Fruit fly (Drosophila melanogaster) whole organism, embryonic: ENCODE measurements around the gene RSG7.

Source experiments
- Ada2b ChIP-seq: fragments of 200-800 bp; sonication (Bioruptor generic); IDR thresholded peaks from 2 replicates; pipeline ENCODE4 v1.3.6; 2022; ENCODE audit warnings: missing biosample characterization, missing genetic modification characterization
- Atf6 ChIP-seq: fragments of 200-800 bp; sonication (Bioruptor generic); IDR thresholded peaks from 2 replicates; pipeline ENCODE4 v1.3.6; 2022; ENCODE audit warnings: missing biosample characterization, missing genetic modification characterization
- CG10543 ChIP-seq: fragments of 200-800 bp; sonication (Bioruptor generic); optimal IDR thresholded peaks from 3 replicates; lab custom pipeline; 2017; ENCODE audit warnings: missing biosample characterization, mild to moderate bottlenecking, missing genetic modification characterization, moderate library complexity
- CG10979 ChIP-seq: fragments of 200-800 bp; sonication (Bioruptor generic); optimal IDR thresholded peaks from 2 replicates; lab custom pipeline; 2018; ENCODE audit warnings: missing biosample characterization, mild to moderate bottlenecking, missing genetic modification characterization, moderate library complexity
- CG11247 ChIP-seq: fragments of 200-800 bp; sonication (Bioruptor generic); IDR thresholded peaks from 2 replicates; pipeline ENCODE4 v1.3.6; 2022; ENCODE audit warnings: missing biosample characterization, missing genetic modification characterization
- CG11560 ChIP-seq: fragments of 200-800 bp; sonication (Bioruptor generic); IDR thresholded peaks from 3 replicates; pipeline ENCODE4 v1.3.6; 2022; ENCODE audit warnings: missing biosample characterization, missing genetic modification characterization
- CG12071 ChIP-seq: fragments of 200-800 bp; sonication (Bioruptor generic); optimal IDR thresholded peaks from 3 replicates; lab custom pipeline; 2018; ENCODE audit warnings: missing biosample characterization, mild to moderate bottlenecking, missing genetic modification characterization
- CG12219 ChIP-seq: fragments of 200-800 bp; sonication (Bioruptor generic); optimal IDR thresholded peaks from 3 replicates; lab custom pipeline; 2018; ENCODE audit warnings: missing biosample characterization, mild to moderate bottlenecking, missing genetic modification characterization
- CG12299 ChIP-seq: fragments of 200-800 bp; sonication (Bioruptor generic); optimal IDR thresholded peaks from 2 replicates; lab custom pipeline; 2018; ENCODE audit warnings: missing biosample characterization, mild to moderate bottlenecking, missing genetic modification characterization
- CG15269 ChIP-seq: fragments of 200-800 bp; sonication (Bioruptor generic); optimal IDR thresholded peaks from 2 replicates; lab custom pipeline; 2018; ENCODE audit warnings: missing biosample characterization, mild to moderate bottlenecking, missing genetic modification characterization, moderate library complexity
- CG16813 ChIP-seq: fragments of 200-800 bp; sonication (Bioruptor generic); IDR thresholded peaks from 3 replicates; pipeline ENCODE4 v1.3.6; 2022; ENCODE audit warnings: missing biosample characterization, missing genetic modification characterization; ENCODE audit not compliant: partially characterized antibody
- CG16863 ChIP-seq: fragments of 200-800 bp; sonication (Bioruptor generic); optimal IDR thresholded peaks from 3 replicates; lab custom pipeline; 2016; ENCODE audit warnings: missing biosample characterization, missing genetic modification characterization
- CG17802 ChIP-seq: fragments of 200-800 bp; sonication (Bioruptor generic); optimal IDR thresholded peaks from 2 replicates; lab custom pipeline; 2018; ENCODE audit warnings: missing biosample characterization, mild to moderate bottlenecking, missing genetic modification characterization, moderate library complexity
- CG18764 ChIP-seq: fragments of 200-800 bp; sonication (Bioruptor generic); optimal IDR thresholded peaks from 3 replicates; lab custom pipeline; 2016; ENCODE audit warnings: missing biosample characterization, missing genetic modification characterization
- CG2889 ChIP-seq: fragments of 200-800 bp; sonication (Bioruptor generic); IDR thresholded peaks from 3 replicates; pipeline ENCODE4 v1.3.6; 2022; ENCODE audit warnings: missing biosample characterization, missing genetic modification characterization
- CG3065 ChIP-seq: fragments of 200-800 bp; sonication (Bioruptor generic); optimal IDR thresholded peaks from 2 replicates; lab custom pipeline; 2016; ENCODE audit warnings: missing biosample characterization, missing genetic modification characterization
- CG32767 ChIP-seq: fragments of 200-800 bp; sonication (Bioruptor generic); IDR thresholded peaks from 2 replicates; pipeline ENCODE4 v1.3.6; 2022; ENCODE audit warnings: missing biosample characterization, missing genetic modification characterization
- CG33213 ChIP-seq: fragments of 200-800 bp; sonication (Bioruptor generic); optimal IDR thresholded peaks from 3 replicates; lab custom pipeline; 2016; ENCODE audit warnings: missing biosample characterization, missing genetic modification characterization
- CG6254 ChIP-seq: fragments of 200-800 bp; sonication (Bioruptor generic); optimal IDR thresholded peaks from 3 replicates; lab custom pipeline; 2017; ENCODE audit warnings: mild to moderate bottlenecking, missing biosample characterization, missing genetic modification reagents, missing genetic modification characterization
- CG7372 ChIP-seq: fragments of 200-800 bp; sonication (Bioruptor generic); IDR thresholded peaks from 2 replicates; pipeline ENCODE4 v1.3.6; 2022; ENCODE audit warnings: missing biosample characterization, missing genetic modification characterization
- CG8478 ChIP-seq: fragments of >200 bp; optimal IDR thresholded peaks from 2 replicates; lab custom pipeline; 2018
- Deaf1 ChIP-seq: fragments of 200-800 bp; optimal IDR thresholded peaks from 3 replicates; lab custom pipeline; 2019; ENCODE audit warnings: missing biosample characterization, mild to moderate bottlenecking, missing genetic modification characterization, moderate library complexity
- Dip3 ChIP-seq: fragments of 200-800 bp; sonication (Bioruptor generic); optimal IDR thresholded peaks from 3 replicates; lab custom pipeline; 2016; ENCODE audit warnings: missing biosample characterization, missing genetic modification characterization
- HHEX ChIP-seq: fragments of 200-800 bp; sonication (Bioruptor generic); optimal IDR thresholded peaks from 3 replicates; lab custom pipeline; 2017; ENCODE audit warnings: missing biosample characterization, mild to moderate bottlenecking, missing genetic modification characterization, missing genetic modification reagents
- HLH3B ChIP-seq: fragments of 200-800 bp; sonication (Bioruptor generic); IDR thresholded peaks from 2 replicates; pipeline ENCODE4 v1.3.6; 2022; ENCODE audit warnings: missing biosample characterization, missing genetic modification characterization
- HmgZ ChIP-seq: fragments of 200-800 bp; sonication (Bioruptor generic); optimal IDR thresholded peaks from 2 replicates; lab custom pipeline; 2018; ENCODE audit warnings: missing biosample characterization, mild to moderate bottlenecking, missing genetic modification characterization
- Mes4 ChIP-seq: fragments of 200-800 bp; sonication (Bioruptor generic); optimal IDR thresholded peaks from 2 replicates; lab custom pipeline; 2016; ENCODE audit warnings: missing biosample characterization, missing genetic modification characterization
- Oaz ChIP-seq: fragments of 200-800 bp; sonication (Bioruptor generic); IDR thresholded peaks from 2 replicates; pipeline ENCODE4 v1.3.6; 2022; ENCODE audit warnings: missing biosample characterization, missing genetic modification characterization
- Stat92E ChIP-seq, 3 experiments: fragments of >200 bp in 2 of 3; fragments of 200-800 bp in 1 of 3; sonication (Bioruptor generic) in 1 of 3; optimal IDR thresholded peaks; 2 replicates each; lab custom pipeline; 2017 to 2019; ENCODE audit warnings: missing biosample characterization in 3 of 3, missing genetic modification characterization in 3 of 3, mild to moderate bottlenecking in 1 of 3, moderate library complexity in 1 of 3
- abd-A ChIP-seq: fragments of 200-800 bp; sonication (Bioruptor generic); optimal IDR thresholded peaks from 3 replicates; lab custom pipeline; 2019; ENCODE audit warnings: missing biosample characterization, mild to moderate bottlenecking, missing genetic modification characterization, moderate library complexity
- az2 ChIP-seq: fragments of 200-800 bp; sonication (Bioruptor generic); optimal IDR thresholded peaks from 3 replicates; lab custom pipeline; 2016; ENCODE audit warnings: missing biosample characterization, missing genetic modification characterization
- bowl ChIP-seq: fragments of 200-800 bp; sonication (Bioruptor generic); IDR thresholded peaks from 2 replicates; pipeline ENCODE4 v1.3.6; 2022; ENCODE audit warnings: missing biosample characterization, missing genetic modification characterization
- cg ChIP-seq: fragments of 200-800 bp; sonication (Bioruptor generic); optimal IDR thresholded peaks from 3 replicates; lab custom pipeline; 2019; ENCODE audit warnings: missing biosample characterization, mild to moderate bottlenecking, missing genetic modification characterization, moderate library complexity
- crol ChIP-seq: fragments of 200-800 bp; sonication (Bioruptor generic); IDR thresholded peaks from 2 replicates; pipeline ENCODE4 v1.3.6; 2022; ENCODE audit warnings: missing biosample characterization, missing genetic modification characterization
- eve ChIP-seq, 2 experiments: fragments of >200 bp; optimal IDR thresholded peaks; 2 replicates each; lab custom pipeline; 2017; ENCODE audit warnings: missing biosample characterization in 2 of 2, missing genetic modification characterization in 2 of 2
- grau ChIP-seq: fragments of 200-800 bp; optimal IDR thresholded peaks from 3 replicates; lab custom pipeline; 2019; ENCODE audit warnings: missing biosample characterization, mild to moderate bottlenecking, missing genetic modification characterization, moderate library complexity
- gt ChIP-seq: fragments of 200-800 bp; sonication (Bioruptor generic); IDR thresholded peaks from 2 replicates; pipeline ENCODE4 v1.3.6; 2022; ENCODE audit warnings: missing biosample characterization, missing genetic modification characterization
- insv ChIP-seq, 2 experiments: fragments of 200-800 bp; sonication (Bioruptor generic); optimal IDR thresholded peaks; 3 replicates each; lab custom pipeline; 2016 to 2018; ENCODE audit warnings: missing biosample characterization in 2 of 2, missing genetic modification characterization in 2 of 2
- ken ChIP-seq: fragments of 200-800 bp; sonication (Bioruptor generic); IDR thresholded peaks from 3 replicates; pipeline ENCODE4 v1.3.6; 2022; ENCODE audit warnings: missing biosample characterization, missing genetic modification characterization
- klu ChIP-seq: fragments of 200-800 bp; sonication (Bioruptor generic); IDR thresholded peaks from 2 replicates; pipeline ENCODE4 v1.3.6; 2022; ENCODE audit warnings: missing biosample characterization, missing genetic modification characterization
- luna ChIP-seq: fragments of 200-800 bp; sonication (Bioruptor generic); optimal IDR thresholded peaks from 2 replicates; lab custom pipeline; 2016; ENCODE audit warnings: missing biosample characterization, missing genetic modification characterization
- odd ChIP-seq: fragments of 200-800 bp; sonication (Bioruptor generic); optimal IDR thresholded peaks from 2 replicates; lab custom pipeline; 2017; ENCODE audit warnings: missing biosample characterization, mild to moderate bottlenecking, missing genetic modification characterization
- sd ChIP-seq: fragments of 200-800 bp; sonication (Bioruptor generic); optimal IDR thresholded peaks from 3 replicates; lab custom pipeline; 2018; ENCODE audit warnings: missing biosample characterization, mild to moderate bottlenecking, missing genetic modification characterization, moderate library complexity
- sens-2 ChIP-seq: fragments of 200-800 bp; sonication (Bioruptor generic); IDR thresholded peaks from 2 replicates; pipeline ENCODE4 v1.3.6; 2022; ENCODE audit warnings: missing biosample characterization, missing genetic modification characterization
- stc ChIP-seq: fragments of 200-800 bp; sonication (Bioruptor generic); IDR thresholded peaks from 2 replicates; pipeline ENCODE4 v1.3.6; 2022; ENCODE audit warnings: missing biosample characterization, missing genetic modification characterization
- stwl ChIP-seq: fragments of 200-800 bp; sonication (Bioruptor generic); optimal IDR thresholded peaks from 3 replicates; lab custom pipeline; 2018; ENCODE audit warnings: missing biosample characterization, mild to moderate bottlenecking, missing genetic modification characterization, moderate library complexity
- trh ChIP-seq: fragments of 200-800 bp; sonication (Bioruptor generic); optimal IDR thresholded peaks from 2 replicates; lab custom pipeline; 2016; ENCODE audit warnings: missing biosample characterization, missing genetic modification characterization
- tup ChIP-seq: fragments of 200-800 bp; sonication (Bioruptor generic); optimal IDR thresholded peaks from 2 replicates; lab custom pipeline; 2016; ENCODE audit warnings: missing biosample characterization, mild to moderate bottlenecking, missing genetic modification characterization, moderate library complexity
- unc-4 ChIP-seq: fragments of 200-800 bp; sonication (Bioruptor generic); IDR thresholded peaks from 2 replicates; pipeline ENCODE4 v1.3.6; 2022; ENCODE audit warnings: missing biosample characterization, missing genetic modification characterization; ENCODE audit not compliant: partially characterized antibody
- wek ChIP-seq: fragments of 200-800 bp; sonication (Bioruptor generic); optimal IDR thresholded peaks from 3 replicates; lab custom pipeline; 2018; ENCODE audit warnings: missing biosample characterization, mild to moderate bottlenecking, missing genetic modification characterization, moderate library complexity
- wor ChIP-seq: fragments of 200-800 bp; sonication (Bioruptor generic); IDR thresholded peaks from 2 replicates; pipeline ENCODE4 v1.3.6; 2022; ENCODE audit warnings: missing biosample characterization, missing genetic modification characterization

RSG7 gene

dm6 chrX:16811213-16811749 is 33.0 kb downstream of the RSG7 start, which contains the start of gene CG4829 (continued):
- TF ChIP-seq odd (GFP tag; lab: Kevin White, UChicago) (peak; percentile 82), CG17802 (tag; lab: Kevin White, UChicago) (peak; percentile 63), insv (GFP tag; optimal IDR thresholded peaks at IDR 0.05; lab: Kevin White, UChicago) (peak in 1 of 2 experiments; percentile 21), CG16813 (GFP tag; lab: Robert Waterston, UW) (no peak), Deaf1 (tag; lab: Kevin White, UChicago) (peak; percentile 63), sens-2 (peak; percentile 81), crol (GFP tag; lab: Robert Waterston, UW) (no peak), CG12071 (peak; percentile 95), CG33213 (GFP tag; lab: Kevin White, UChicago) (peak; percentile 85), eve (GFP tag; optimal IDR thresholded peaks at IDR 0.05; lab: Kevin White, UChicago) (no peak), CG7372 (peak; percentile 79), luna (GFP tag; lab: Kevin White, UChicago) (peak; percentile 45), abd-A (tag; lab: Kevin White, UChicago) (peak; percentile 78), CG6254 (GFP tag; lab: Kevin White, UChicago) (peak; percentile 80), wor (GFP tag; lab: Robert Waterston, UW) (peak; percentile 67), HmgZ (tag; lab: Kevin White, UChicago) (peak; percentile 88), CG10979 (tag; lab: Kevin White, UChicago) (peak; percentile 88), HHEX (GFP tag; lab: Kevin White, UChicago) (peak; percentile 90), bowl (GFP tag; lab: Robert Waterston, UW) (peak; percentile 71), stc (GFP tag; lab: Robert Waterston, UW) (peak; percentile 87), stwl (peak; percentile 5), CG11560 (peak; percentile 69), cg (GFP tag; lab: Kevin White, UChicago) (no peak), Oaz (GFP tag; lab: Robert Waterston, UW) (peak; percentile 81), CG16863 (peak; percentile 82), CG8478 (no peak), CG18764 (peak; percentile 77), CG3065 (peak; percentile 29), CG12219 (GFP tag; lab: Kevin White, UChicago) (peak; percentile 92), Mes4 (GFP tag; lab: Kevin White, UChicago) (peak; percentile 84), unc-4 (no peak), Ada2b (GFP tag; lab: Robert Waterston, UW) (peak; percentile 89), HLH3B (GFP tag; lab: Robert Waterston, UW) (peak; percentile 93), CG2889 (GFP tag; lab: Robert Waterston, UW) (peak; percentile 76; the same call in 2 of the 3 replicates), gt (GFP tag; lab: Robert Waterston, UW) (no peak; the same call in 1 of the 2 replicates), CG11247 (GFP tag; lab: Robert Waterston, UW) (peak; percentile 86), CG15269 (tag; lab: Kevin White, UChicago) (peak; percentile 93), CG32767 (GFP tag; lab: Robert Waterston, UW) (peak; percentile 72), wek (peak; percentile 84), Atf6 (GFP tag; lab: Robert Waterston, UW) (peak; percentile 86), CG12299 (tag; lab: Kevin White, UChicago) (peak; percentile 79), Stat92E (GFP tag; optimal IDR thresholded peaks at IDR 0.05; lab: Kevin White, UChicago) (no peak), az2 (GFP tag; lab: Kevin White, UChicago) (peak; percentile 82), grau (peak; percentile 87), ken (GFP tag; lab: Robert Waterston, UW) (peak; percentile 81), Dip3 (GFP tag; lab: Kevin White, UChicago) (peak; percentile 74), sd (tag; lab: Kevin White, UChicago) (peak; percentile 66), trh (peak; percentile 46), CG10543 (GFP tag; lab: Kevin White, UChicago) (peak; percentile 84), tup (GFP tag; lab: Kevin White, UChicago) (peak; percentile 40), klu (GFP tag; lab: Robert Waterston, UW) (peak; percentile 79)
